Fruit fly (Drosophila melanogaster) whole organism, embryonic: ENCODE measurements around the gene Ipo9.

Source experiments
- CG10267 ChIP-seq: fragments of 200-800 bp; sonication (Bioruptor generic); optimal IDR thresholded peaks from 2 replicates; lab custom pipeline; 2018; ENCODE audit warnings: missing biosample characterization, mild to moderate bottlenecking, missing genetic modification characterization, moderate library complexity
- CG12155 ChIP-seq: fragments of 200-800 bp; sonication (Bioruptor generic); optimal IDR thresholded peaks from 3 replicates; lab custom pipeline; 2016; ENCODE audit warnings: missing biosample characterization, missing genetic modification characterization
- CG12659 ChIP-seq: fragments of 200-800 bp; sonication (Bioruptor generic); optimal IDR thresholded peaks from 3 replicates; lab custom pipeline; 2017; ENCODE audit warnings: mild to moderate bottlenecking, missing biosample characterization, missing genetic modification reagents, missing genetic modification characterization
- CG13775 ChIP-seq: fragments of 200-800 bp; sonication (Bioruptor generic); optimal IDR thresholded peaks from 3 replicates; lab custom pipeline; 2017; ENCODE audit warnings: missing biosample characterization, mild to moderate bottlenecking, missing genetic modification characterization
- CG15696 ChIP-seq: fragments of 200-800 bp; sonication (Bioruptor generic); optimal IDR thresholded peaks from 2 replicates; lab custom pipeline; 2019; ENCODE audit warnings: missing biosample characterization, mild to moderate bottlenecking, missing genetic modification characterization, moderate library complexity
- CG1603 ChIP-seq: fragments of 200-800 bp; sonication (Bioruptor generic); optimal IDR thresholded peaks from 2 replicates; lab custom pipeline; 2019; ENCODE audit warnings: missing biosample characterization, mild to moderate bottlenecking, missing genetic modification characterization, moderate library complexity
- CG17385 ChIP-seq: fragments of 200-800 bp; sonication (Bioruptor generic); optimal IDR thresholded peaks from 3 replicates; lab custom pipeline; 2018; ENCODE audit warnings: missing biosample characterization, mild to moderate bottlenecking, missing genetic modification characterization
- CG17802 ChIP-seq: fragments of 200-800 bp; sonication (Bioruptor generic); optimal IDR thresholded peaks from 2 replicates; lab custom pipeline; 2018; ENCODE audit warnings: missing biosample characterization, mild to moderate bottlenecking, missing genetic modification characterization, moderate library complexity
- CG17829 ChIP-seq: fragments of 200-800 bp; optimal IDR thresholded peaks from 2 replicates; lab custom pipeline; 2019; ENCODE audit warnings: missing biosample characterization, mild to moderate bottlenecking, missing genetic modification characterization, moderate library complexity
- CG18262 ChIP-seq: fragments of 200-800 bp; optimal IDR thresholded peaks from 3 replicates; lab custom pipeline; 2019; ENCODE audit warnings: missing biosample characterization, mild to moderate bottlenecking, missing genetic modification characterization, moderate library complexity
- CG18764 ChIP-seq: fragments of 200-800 bp; sonication (Bioruptor generic); optimal IDR thresholded peaks from 3 replicates; lab custom pipeline; 2016; ENCODE audit warnings: missing biosample characterization, missing genetic modification characterization
- CG2116 ChIP-seq: fragments of 200-800 bp; sonication (Bioruptor generic); optimal IDR thresholded peaks from 3 replicates; lab custom pipeline; 2018; ENCODE audit warnings: missing biosample characterization, mild to moderate bottlenecking, missing genetic modification characterization
- CG2129 ChIP-seq: fragments of 200-800 bp; sonication (Bioruptor generic); IDR thresholded peaks from 2 replicates; pipeline ENCODE4 v1.3.6; 2022; ENCODE audit warnings: missing biosample characterization, missing genetic modification characterization; ENCODE audit not compliant: partially characterized antibody
- CG30020 ChIP-seq: fragments of 200-800 bp; optimal IDR thresholded peaks from 2 replicates; lab custom pipeline; 2019; ENCODE audit warnings: missing biosample characterization, mild to moderate bottlenecking, missing genetic modification characterization, moderate library complexity
- CG3065 ChIP-seq: fragments of 200-800 bp; sonication (Bioruptor generic); optimal IDR thresholded peaks from 2 replicates; lab custom pipeline; 2016; ENCODE audit warnings: missing biosample characterization, missing genetic modification characterization
- CG42726 ChIP-seq: fragments of 200-800 bp; sonication (Bioruptor generic); IDR thresholded peaks from 2 replicates; pipeline ENCODE4 v1.3.6; 2022; ENCODE audit warnings: missing biosample characterization, missing genetic modification characterization; ENCODE audit not compliant: partially characterized antibody
- CG7963 ChIP-seq: fragments of 200-800 bp; sonication (Bioruptor generic); IDR thresholded peaks from 3 replicates; pipeline ENCODE4 v1.3.6; 2022; ENCODE audit warnings: missing biosample characterization, missing genetic modification characterization; ENCODE audit not compliant: partially characterized antibody
- CG9797 ChIP-seq: fragments of 200-800 bp; sonication (Bioruptor generic); optimal IDR thresholded peaks from 3 replicates; lab custom pipeline; 2018; ENCODE audit warnings: missing biosample characterization, mild to moderate bottlenecking, missing genetic modification characterization
- CHES-1-like ChIP-seq: fragments of 200-800 bp; sonication (Bioruptor generic); optimal IDR thresholded peaks from 2 replicates; lab custom pipeline; 2016; ENCODE audit warnings: missing biosample characterization, missing genetic modification characterization
- CTCF ChIP-seq: fragments of 200-800 bp; sonication (Bioruptor generic); optimal IDR thresholded peaks from 2 replicates; lab custom pipeline; 2017; ENCODE audit warnings: missing biosample characterization, mild to moderate bottlenecking, missing genetic modification characterization, moderate library complexity
- D ChIP-seq, 2 experiments: fragments of 200-800 bp in 1 of 2; fragments of >200 bp in 1 of 2; sonication (Bioruptor generic) in 1 of 2; optimal IDR thresholded peaks; 2 replicates in 1 of 2; 3 replicates in 1 of 2; lab custom pipeline; 2017; ENCODE audit warnings: mild to moderate bottlenecking in 1 of 2, missing biosample characterization in 1 of 2, missing genetic modification characterization in 1 of 2, missing genetic modification reagents in 1 of 2
- Dref ChIP-seq: fragments of 200-800 bp; sonication (Bioruptor generic); IDR thresholded peaks from 2 replicates; pipeline ENCODE4 v1.3.6; 2022; ENCODE audit warnings: missing biosample characterization, missing genetic modification characterization
- E2f2 ChIP-seq: fragments of 200-800 bp; sonication (Bioruptor generic); IDR thresholded peaks from 2 replicates; pipeline ENCODE4 v1.3.6; 2022; ENCODE audit warnings: missing biosample characterization, missing genetic modification characterization
- Elba2 ChIP-seq: fragments of 200-800 bp; sonication (Bioruptor generic); optimal IDR thresholded peaks from 3 replicates; lab custom pipeline; 2016; ENCODE audit warnings: missing biosample characterization, missing genetic modification characterization
- HLH4C ChIP-seq: fragments of 200-800 bp; sonication (Bioruptor generic); IDR thresholded peaks from 3 replicates; pipeline ENCODE4 v1.3.6; 2022; ENCODE audit warnings: missing biosample characterization, missing genetic modification characterization; ENCODE audit not compliant: partially characterized antibody
- Hey ChIP-seq: fragments of 200-800 bp; sonication (Bioruptor generic); optimal IDR thresholded peaks from 3 replicates; lab custom pipeline; 2018; ENCODE audit warnings: missing biosample characterization, mild to moderate bottlenecking, missing genetic modification characterization
- HmgD ChIP-seq: fragments of 200-800 bp; sonication (Bioruptor generic); optimal IDR thresholded peaks from 3 replicates; lab custom pipeline; 2016; ENCODE audit warnings: missing biosample characterization, missing genetic modification characterization
- HmgZ ChIP-seq: fragments of 200-800 bp; sonication (Bioruptor generic); optimal IDR thresholded peaks from 2 replicates; lab custom pipeline; 2018; ENCODE audit warnings: missing biosample characterization, mild to moderate bottlenecking, missing genetic modification characterization
- MBD-R2 ChIP-seq: fragments of 200-800 bp; sonication (Bioruptor generic); IDR thresholded peaks from 2 replicates; pipeline ENCODE4 v1.3.6; 2022; ENCODE audit warnings: missing biosample characterization, missing genetic modification characterization
- Med ChIP-seq: fragments of 200-800 bp; sonication (Bioruptor generic); peaks from one replicate; lab custom pipeline; 2016; ENCODE audit warnings: missing biosample characterization, missing genetic modification characterization, mild to moderate bottlenecking, inconsistent platforms, moderate library complexity
- Myb ChIP-seq: fragments of 200-800 bp; sonication (Bioruptor generic); optimal IDR thresholded peaks from 2 replicates; lab custom pipeline; 2016; ENCODE audit warnings: missing biosample characterization, missing genetic modification characterization
- Neu2 ChIP-seq: fragments of 200-800 bp; sonication (Bioruptor generic); optimal IDR thresholded peaks from 3 replicates; lab custom pipeline; 2016; ENCODE audit warnings: missing biosample characterization, missing genetic modification characterization, borderline replicate concordance
- Scr ChIP-seq: fragments of 200-800 bp; sonication (Bioruptor generic); IDR thresholded peaks from 2 replicates; pipeline ENCODE4 v1.3.6; 2022; ENCODE audit warnings: missing biosample characterization, missing genetic modification characterization; ENCODE audit not compliant: partially characterized antibody
- br ChIP-seq: fragments of >200 bp; optimal IDR thresholded peaks from 2 replicates; lab custom pipeline; 2017
- crp ChIP-seq, 2 experiments: fragments of 200-800 bp; sonication (Bioruptor generic); optimal IDR thresholded peaks; 2 replicates in 1 of 2; 3 replicates in 1 of 2; lab custom pipeline; 2017; ENCODE audit warnings: missing biosample characterization in 2 of 2, missing genetic modification characterization in 2 of 2, mild to moderate bottlenecking in 1 of 2, moderate library complexity in 1 of 2
- cwo ChIP-seq: fragments of 200-800 bp; sonication (Bioruptor generic); optimal IDR thresholded peaks from 3 replicates; lab custom pipeline; 2017; ENCODE audit warnings: missing biosample characterization, missing genetic modification characterization, mild to moderate bottlenecking, moderate library complexity, missing genetic modification reagents
- dm ChIP-seq: fragments of 200-800 bp; sonication (Bioruptor generic); optimal IDR thresholded peaks from 3 replicates; lab custom pipeline; 2016; ENCODE audit warnings: missing biosample characterization, missing genetic modification characterization
- gfzf ChIP-seq: fragments of 200-800 bp; sonication (Bioruptor generic); optimal IDR thresholded peaks from 2 replicates; lab custom pipeline; 2016; ENCODE audit warnings: missing biosample characterization, mild to moderate bottlenecking, missing genetic modification characterization, moderate library complexity
- inv ChIP-seq: fragments of 200-800 bp; sonication (Bioruptor generic); IDR thresholded peaks from 2 replicates; pipeline ENCODE4 v1.3.6; 2022; ENCODE audit warnings: missing biosample characterization, missing genetic modification characterization; ENCODE audit not compliant: partially characterized antibody
- nerfin-1 ChIP-seq: fragments of 200-800 bp; sonication (Bioruptor generic); optimal IDR thresholded peaks from 3 replicates; lab custom pipeline; 2019; ENCODE audit warnings: missing biosample characterization, mild to moderate bottlenecking, missing genetic modification characterization, moderate library complexity
- p53 ChIP-seq: fragments of 200-800 bp; sonication (Bioruptor generic); optimal IDR thresholded peaks from 2 replicates; lab custom pipeline; 2016; ENCODE audit warnings: missing biosample characterization, missing genetic modification characterization
- ssp ChIP-seq: fragments of 200-800 bp; sonication (Bioruptor generic); IDR thresholded peaks from 2 replicates; pipeline ENCODE4 v1.3.6; 2022; ENCODE audit warnings: missing biosample characterization, missing genetic modification characterization
- stwl ChIP-seq: fragments of 200-800 bp; sonication (Bioruptor generic); optimal IDR thresholded peaks from 3 replicates; lab custom pipeline; 2018; ENCODE audit warnings: missing biosample characterization, mild to moderate bottlenecking, missing genetic modification characterization, moderate library complexity
- tll ChIP-seq, 2 experiments: fragments of 200-800 bp in 1 of 2; fragments of >200 bp in 1 of 2; sonication (Bioruptor generic) in 1 of 2; optimal IDR thresholded peaks; 2 replicates each; lab custom pipeline; 2017 to 2019; ENCODE audit warnings: missing biosample characterization in 2 of 2, missing genetic modification characterization in 2 of 2, mild to moderate bottlenecking in 1 of 2, moderate library complexity in 1 of 2
- twi ChIP-seq: fragments of 200-800 bp; optimal IDR thresholded peaks from 2 replicates; lab custom pipeline; 2019; ENCODE audit warnings: missing biosample characterization, mild to moderate bottlenecking, missing genetic modification characterization, moderate library complexity
- unc-4 ChIP-seq: fragments of 200-800 bp; sonication (Bioruptor generic); IDR thresholded peaks from 2 replicates; pipeline ENCODE4 v1.3.6; 2022; ENCODE audit warnings: missing biosample characterization, missing genetic modification characterization; ENCODE audit not compliant: partially characterized antibody
- zen ChIP-seq: fragments of 200-800 bp; sonication (Bioruptor generic); optimal IDR thresholded peaks from 3 replicates; lab custom pipeline; 2018; ENCODE audit warnings: missing biosample characterization, mild to moderate bottlenecking, missing genetic modification characterization, moderate library complexity

Gene Ipo9

dm6 chr3R:11431395-11431977 is 19.2 kb downstream of the Ipo9 start, which contains the start of the genes RpL24-like and CG5276 (continued):
- TF ChIP-seq HmgD (GFP tag; lab: Kevin White, UChicago) (no peak), cwo (peak; percentile 66), CG17802 (tag; lab: Kevin White, UChicago) (peak; percentile 84), zen (tag; lab: Kevin White, UChicago) (peak; percentile 48), Elba2 (GFP tag; lab: Kevin White, UChicago) (peak; percentile 54), CG9797 (GFP tag; lab: Kevin White, UChicago) (peak; percentile 99), CG3065 (no peak), br (lab: Kevin White, UChicago) (no peak), D (optimal IDR thresholded peaks at IDR 0.05; lab: Kevin White, UChicago) (peak; percentile 90), D (GFP tag; optimal IDR thresholded peaks at IDR 0.05; lab: Kevin White, UChicago) (no peak), ssp (GFP tag; lab: Robert Waterston, UW) (peak; percentile 88), CTCF (GFP tag; lab: Kevin White, UChicago) (no peak), p53 (no peak), unc-4 (GFP tag; lab: Robert Waterston, UW) (peak; percentile 69; the same call in 1 of the 2 replicates), CG12659 (GFP tag; lab: Kevin White, UChicago) (peak; percentile 56), CG30020 (tag; lab: Kevin White, UChicago) (peak; percentile 83), Hey (no peak), tll (GFP tag; optimal IDR thresholded peaks at IDR 0.05; lab: Kevin White, UChicago) (peak; percentile 19 to 36), CG2116 (GFP tag; lab: Kevin White, UChicago) (peak; percentile 93), HmgZ (tag; lab: Kevin White, UChicago) (peak; percentile 54), Dref (GFP tag; lab: Robert Waterston, UW) (peak; percentile 80), Neu2 (peak; percentile 25), CG1603 (tag; lab: Kevin White, UChicago) (peak; percentile 83), CG42726 (GFP tag; lab: Robert Waterston, UW) (0 out of 2 replicates have a peak, but pooled peaks have one; percentile 18), CG13775 (GFP tag; lab: Kevin White, UChicago) (peak; percentile 48), CG18764 (GFP tag; lab: Kevin White, UChicago) (no peak), CG17829 (tag; lab: Kevin White, UChicago) (peak; percentile 47), CG2129 (GFP tag; lab: Robert Waterston, UW) (0 out of 2 replicates have a peak, but pooled peaks have one; percentile 16), Myb (GFP tag; lab: Kevin White, UChicago) (peak; percentile 15), CG7963 (GFP tag; lab: Robert Waterston, UW) (0 out of 3 replicates have a peak, but pooled peaks have one; percentile 12), CG10267 (tag; lab: Kevin White, UChicago) (peak; percentile 60), CHES-1-like (peak; percentile 73), nerfin-1 (peak; percentile 19), Scr (GFP tag; lab: Robert Waterston, UW) (peak; percentile 63), inv (GFP tag; lab: Robert Waterston, UW) (0 out of 2 replicates have a peak, but pooled peaks have one; percentile 24), twi (peak; percentile 60), crp (GFP tag; optimal IDR thresholded peaks at IDR 0.05; lab: Kevin White, UChicago) (peak; percentile 99 to 100), E2f2 (GFP tag; lab: Robert Waterston, UW) (peak; percentile 55), gfzf (peak; percentile 74), CG17385 (peak; percentile 97), CG18262 (tag; lab: Kevin White, UChicago) (no peak), dm (peak; percentile 98), MBD-R2 (GFP tag; lab: Robert Waterston, UW) (peak; percentile 94), stwl (tag; lab: Kevin White, UChicago) (peak; percentile 35), Med (GFP tag; lab: Kevin White, UChicago) (peak; percentile 39), CG15696 (peak; percentile 11), HLH4C (GFP tag; lab: Robert Waterston, UW) (peak; percentile 57; the same call in 2 of the 3 replicates), CG12155 (GFP tag; lab: Kevin White, UChicago) (peak; percentile 25)
